Worm (Caenorhabditis elegans) whole organism, young adult: ENCODE results near the gene W09C2.10.

ENCODE experiments used
- C17E4.6 ChIP-seq: fragments of 200-800 bp; sonication (Bioruptor generic); IDR thresholded peaks from 2 replicates; pipeline ENCODE4 v1.3.6; 2022; ENCODE audit warnings: missing genetic modification reagents, missing genetic modification characterization, missing compliant biosample characterization
- F49E8.2 ChIP-seq: sonication (generic microtip); optimal IDR thresholded peaks from 3 replicates; lab custom pipeline; 2017; ENCODE audit warnings: missing genetic modification characterization, mild to moderate bottlenecking, missing compliant biosample characterization, antibody characterized with exemption, moderate library complexity; ENCODE audit not compliant: insufficient read depth
- F52B5.7 ChIP-seq: sonication (generic microtip); optimal IDR thresholded peaks from 2 replicates; lab custom pipeline; 2016; ENCODE audit warnings: mild to moderate bottlenecking, missing genetic modification characterization, missing compliant biosample characterization
- T07F8.4 ChIP-seq: sonication (generic microtip); optimal IDR thresholded peaks from 2 replicates; lab custom pipeline; 2016; ENCODE audit warnings: mild to moderate bottlenecking, missing genetic modification characterization, moderate library complexity, missing compliant biosample characterization
- T26A5.8 ChIP-seq: sonication (generic microtip); optimal IDR thresholded peaks from 2 replicates; lab custom pipeline; 2016; ENCODE audit warnings: missing genetic modification characterization, missing compliant biosample characterization
- Y53G8AR.9 ChIP-seq: fragments of 200-800 bp; sonication (Bioruptor generic); conservative IDR thresholded peaks from 2 replicates; pipeline ENCODE4 v1.3.6; 2022; ENCODE audit warnings: missing genetic modification reagents, missing genetic modification characterization, missing compliant biosample characterization
- nhr-27 ChIP-seq: fragments of 200-800 bp; sonication (Bioruptor generic); optimal IDR thresholded peaks from 2 replicates; lab custom pipeline; 2018; ENCODE audit warnings: mild to moderate bottlenecking, missing genetic modification characterization, moderate library complexity, missing compliant biosample characterization
- sea-2 ChIP-seq: fragments of 200-800 bp; sonication (Bioruptor generic); IDR thresholded peaks from 2 replicates; pipeline ENCODE4 v1.3.6; 2022; ENCODE audit warnings: missing genetic modification characterization, missing compliant biosample characterization
- snpc-4 ChIP-seq, 5 experiments: fragments of 150-350 bp in 1 of 5; sonication (generic microtip) in 4 of 5; optimal IDR thresholded peaks; 2 replicates each; lab custom pipeline; 2014 to 2018; ENCODE audit warnings: missing genetic modification characterization in 5 of 5, missing biosample characterization in 3 of 5, antibody characterized with exemption in 2 of 5, mild to moderate bottlenecking in 2 of 5, missing compliant biosample characterization in 2 of 5, missing genotype in 2 of 5, moderate library complexity in 2 of 5, missing genetic modification reagents in 1 of 5

DNA sequence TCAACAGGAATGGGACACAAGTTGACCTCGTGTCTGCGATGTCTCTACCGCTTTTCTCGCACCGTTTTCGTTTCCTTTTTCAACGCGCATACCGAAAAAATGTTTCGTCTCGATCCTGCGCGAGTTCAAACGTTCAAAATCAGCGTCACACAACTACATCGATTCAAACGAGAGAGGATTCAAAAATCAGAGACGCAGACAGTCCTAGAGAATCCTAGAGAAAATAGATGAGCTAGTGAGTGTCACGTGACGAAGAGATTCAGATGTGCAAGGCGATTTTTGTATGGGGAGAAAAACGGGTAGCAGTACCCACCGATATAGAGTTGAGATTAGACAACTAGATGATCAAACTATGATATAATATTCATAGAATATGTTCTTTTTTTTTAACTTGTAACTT, 45.1 kb upstream of the W09C2.10 start:
- TF ChIP-seq nhr-27 (tag; lab: Kevin White, UChicago): no peak
- no peak for TF ChIP-seq T07F8.4
- no peak for TF ChIP-seq snpc-4 (GFP tag; optimal IDR thresholded peaks at IDR 0.05; lab: Kevin White, UChicago)
- no peak for TF ChIP-seq snpc-4 (tag; optimal IDR thresholded peaks at IDR 0.05; lab: Kevin White, UChicago)
- TF ChIP-seq sea-2 (GFP tag; lab: Robert Waterston, UW): no peak
- no peak for TF ChIP-seq F49E8.2
- no peak for TF ChIP-seq T26A5.8 (tag; lab: Kevin White, UChicago)
- TF ChIP-seq Y53G8AR.9 (GFP tag; lab: Robert Waterston, UW): no peak
- TF ChIP-seq C17E4.6: no peak
- no peak for TF ChIP-seq F52B5.7 (tag; lab: Kevin White, UChicago)
